Worm (Caenorhabditis elegans) whole organism, mixed stage, embryonic: ENCODE results near the gene snt-7.

ENCODE experiments used
- bed-3 ChIP-seq: fragments of 200-800 bp; sonication (Bioruptor generic); optimal IDR thresholded peaks from 3 replicates; lab custom pipeline; 2018; ENCODE audit warnings: mild to moderate bottlenecking, missing genetic modification characterization, moderate library complexity, missing compliant biosample characterization
- blmp-1 ChIP-seq: fragments of 150-350 bp; optimal IDR thresholded peaks from 2 replicates; lab custom pipeline; 2014; ENCODE audit warnings: missing biosample characterization, missing genetic modification characterization
- ceh-39 ChIP-seq: fragments of 150-350 bp; optimal IDR thresholded peaks from 2 replicates; lab custom pipeline; 2014; ENCODE audit warnings: missing biosample characterization, missing genetic modification characterization
- ceh-43 ChIP-seq: fragments of 200-800 bp; sonication (Bioruptor generic); optimal IDR thresholded peaks from 2 replicates; lab custom pipeline; 2018; ENCODE audit warnings: mild to moderate bottlenecking, missing genetic modification characterization, moderate library complexity, missing compliant biosample characterization
- ceh-83 ChIP-seq: fragments of 200-800 bp; sonication (Bioruptor generic); optimal IDR thresholded peaks from 2 replicates; lab custom pipeline; 2018; ENCODE audit warnings: mild to moderate bottlenecking, missing genetic modification characterization, missing compliant biosample characterization
- ces-1 ChIP-seq: fragments of 150-350 bp; optimal IDR thresholded peaks from 2 replicates; lab custom pipeline; 2014; ENCODE audit warnings: missing biosample characterization, missing genetic modification reagents, missing genetic modification characterization
- cnd-1 ChIP-seq: fragments of 200-800 bp; sonication (Bioruptor generic); optimal IDR thresholded peaks from 2 replicates; lab custom pipeline; 2018; ENCODE audit warnings: mild to moderate bottlenecking, missing genetic modification characterization, missing compliant biosample characterization
- drap-1 ChIP-seq: fragments of 200-800 bp; sonication (Bioruptor generic); optimal IDR thresholded peaks from 3 replicates; lab custom pipeline; 2018; ENCODE audit warnings: mild to moderate bottlenecking, missing genetic modification characterization, missing compliant biosample characterization
- elt-1 ChIP-seq: sonication (generic microtip); optimal IDR thresholded peaks from 2 replicates; lab custom pipeline; 2017; ENCODE audit warnings: missing genetic modification characterization, mild to moderate bottlenecking, missing compliant biosample characterization, antibody characterized with exemption, moderate library complexity, borderline replicate concordance; ENCODE audit not compliant: insufficient read depth
- elt-3 ChIP-seq: fragments of 150-350 bp; optimal IDR thresholded peaks from 2 replicates; lab custom pipeline; 2014; ENCODE audit warnings: missing biosample characterization, missing genetic modification characterization
- ham-2 ChIP-seq: fragments of 200-800 bp; sonication (Bioruptor generic); optimal IDR thresholded peaks from 2 replicates; lab custom pipeline; 2018; ENCODE audit warnings: mild to moderate bottlenecking, missing genetic modification characterization, missing compliant biosample characterization
- hlh-1 ChIP-seq: fragments of 150-350 bp; optimal IDR thresholded peaks from 2 replicates; lab custom pipeline; 2014; ENCODE audit warnings: missing biosample characterization, missing genetic modification reagents, missing genetic modification characterization
- lin-13 ChIP-seq: fragments of 150-350 bp; optimal IDR thresholded peaks from 2 replicates; lab custom pipeline; 2014; ENCODE audit warnings: missing biosample characterization, missing genetic modification characterization
- lin-32 ChIP-seq: fragments of 200-800 bp; sonication (Bioruptor generic); optimal IDR thresholded peaks from 2 replicates; lab custom pipeline; 2018; ENCODE audit warnings: mild to moderate bottlenecking, missing genetic modification characterization, missing compliant biosample characterization
- lsy-2 ChIP-seq: fragments of 150-350 bp; optimal IDR thresholded peaks from 2 replicates; lab custom pipeline; 2014; ENCODE audit warnings: missing biosample characterization, missing genetic modification characterization
- mab-5 ChIP-seq: fragments of 150-350 bp; optimal IDR thresholded peaks from 2 replicates; lab custom pipeline; 2014; ENCODE audit warnings: missing biosample characterization, missing genetic modification characterization
- mep-1 ChIP-seq: fragments of 150-350 bp; optimal IDR thresholded peaks from 2 replicates; lab custom pipeline; 2017; ENCODE audit warnings: missing biosample characterization, missing genetic modification reagents, missing genetic modification characterization, inconsistent platforms
- mls-2 ChIP-seq: sonication (generic microtip); optimal IDR thresholded peaks from 2 replicates; lab custom pipeline; 2016; ENCODE audit warnings: mild to moderate bottlenecking, missing genetic modification characterization, moderate library complexity, missing compliant biosample characterization
- nhr-12 ChIP-seq: fragments of 150-350 bp; optimal IDR thresholded peaks from 2 replicates; lab custom pipeline; 2014; ENCODE audit warnings: missing biosample characterization, missing genetic modification characterization
- nhr-2 ChIP-seq: fragments of 150-350 bp; optimal IDR thresholded peaks from 2 replicates; lab custom pipeline; 2014; ENCODE audit warnings: missing biosample characterization, missing genetic modification characterization
- nhr-237 ChIP-seq: fragments of 150-350 bp; optimal IDR thresholded peaks from 2 replicates; lab custom pipeline; 2014; ENCODE audit warnings: missing biosample characterization, missing genetic modification characterization
- nhr-28 ChIP-seq: fragments of 150-350 bp; optimal IDR thresholded peaks from 2 replicates; lab custom pipeline; 2014; ENCODE audit warnings: missing biosample characterization, missing genetic modification characterization
- nhr-76 ChIP-seq: sonication (generic microtip); optimal IDR thresholded peaks from 2 replicates; lab custom pipeline; 2017; ENCODE audit warnings: missing biosample characterization, missing genetic modification characterization
- pha-4 ChIP-seq: fragments of 150-350 bp; optimal IDR thresholded peaks from 2 replicates; lab custom pipeline; 2018; ENCODE audit warnings: missing biosample characterization, missing genetic modification reagents, missing genetic modification characterization
- sem-2 ChIP-seq: fragments of 200-800 bp; sonication (Bioruptor generic); optimal IDR thresholded peaks from 2 replicates; lab custom pipeline; 2018; ENCODE audit warnings: mild to moderate bottlenecking, missing genetic modification characterization, missing compliant biosample characterization
- sptf-1 ChIP-seq: sonication (generic microtip); optimal IDR thresholded peaks from 2 replicates; lab custom pipeline; 2017; ENCODE audit warnings: mild to moderate bottlenecking, missing genetic modification characterization, moderate library complexity, missing compliant biosample characterization
- unc-120 ChIP-seq: sonication (generic microtip); optimal IDR thresholded peaks from 2 replicates; lab custom pipeline; 2017; ENCODE audit warnings: missing genetic modification characterization, missing compliant biosample characterization; ENCODE audit not compliant: poor library complexity, severe bottlenecking
- unc-39 ChIP-seq: fragments of 150-350 bp; optimal IDR thresholded peaks from 2 replicates; lab custom pipeline; 2014; ENCODE audit warnings: missing biosample characterization, missing genetic modification characterization
- unc-62 ChIP-seq: fragments of 150-350 bp; optimal IDR thresholded peaks from 2 replicates; lab custom pipeline; 2014; ENCODE audit warnings: missing biosample characterization, missing genetic modification reagents, missing genetic modification characterization
- zip-8 ChIP-seq: fragments of 150-350 bp; optimal IDR thresholded peaks from 2 replicates; lab custom pipeline; 2014; ENCODE audit warnings: missing biosample characterization, missing genetic modification characterization
- ztf-11 ChIP-seq: fragments of 150-350 bp; optimal IDR thresholded peaks from 2 replicates; lab custom pipeline; 2014; ENCODE audit warnings: missing biosample characterization, missing genetic modification characterization

snt-7 gene

DNA sequence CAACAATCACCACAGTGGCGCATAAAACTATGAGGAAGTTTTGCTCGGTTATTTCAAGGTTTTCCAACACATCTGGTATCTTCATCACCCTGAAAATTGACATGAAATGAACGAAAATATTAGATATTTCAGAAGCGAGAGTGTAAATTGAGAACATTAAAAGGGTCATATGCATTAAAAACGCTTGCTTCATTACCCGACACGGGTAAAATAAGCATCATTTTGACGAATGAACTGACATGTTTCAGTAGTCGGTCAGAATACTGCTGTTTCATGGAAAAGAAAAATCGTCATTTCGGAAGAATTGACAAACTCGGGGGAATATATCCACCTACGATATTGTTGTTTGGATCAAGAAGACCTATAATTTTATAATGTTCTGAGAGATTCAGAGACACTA is at the start of gene snt-7:
TSS of gene snt-7 (minus strand) at position 101 of the 400 bp plus-strand sequence.
- no peak for TF ChIP-seq nhr-12 (tag; lab: Kevin White, UChicago)
- no peak for TF ChIP-seq ceh-39 (tag; lab: Kevin White, UChicago)

- TF ChIP-seq pha-4 (tag; lab: Kevin White, UChicago) (peak; percentile 2), mls-2 (no peak), mep-1 (peak; percentile 11), nhr-2 (tag; lab: Kevin White, UChicago) (peak; percentile 76)
Observed at ce11 chrX:15246595-15246994, 47.6 kb upstream of the snt-7 start.

DNA sequence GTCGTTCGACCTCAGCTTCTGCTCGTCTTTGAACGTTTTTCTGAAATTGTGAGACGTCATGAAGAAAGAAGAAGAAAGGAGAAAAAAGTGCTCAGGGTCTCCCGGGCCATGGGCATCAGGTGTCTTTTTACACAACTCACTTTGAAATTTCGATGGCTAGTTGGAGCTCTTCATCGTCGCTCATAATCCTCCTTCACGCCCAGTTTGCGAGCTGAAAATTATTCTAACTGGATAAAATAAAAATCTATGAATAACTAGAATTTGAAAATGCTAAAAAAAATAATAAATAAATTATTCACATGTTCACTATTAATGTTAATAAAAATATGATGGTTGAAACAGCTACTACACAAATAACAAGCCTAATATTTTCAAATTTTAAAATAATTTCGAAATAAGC is 47.2 kb upstream of the snt-7 start, which contains the start of gene piki-1:
TSS of gene piki-1 (minus strand) at position 218 of the 400 bp plus-strand sequence.
- no peak for TF ChIP-seq ztf-11
- no peak for TF ChIP-seq ceh-43
- TF ChIP-seq drap-1 (GFP tag; lab: Kevin White, UChicago) = no peak
- no peak for TF ChIP-seq ceh-83
- TF ChIP-seq unc-62 (GFP tag; lab: Kevin White, UChicago) = no peak
- TF ChIP-seq mab-5 (tag; lab: Kevin White, UChicago) = no peak
- peak; percentile 24 for TF ChIP-seq hlh-1 (tag; lab: Kevin White, UChicago)
- no peak for TF ChIP-seq lin-32 (GFP tag; lab: Kevin White, UChicago)

ce11 chrX:15242726-15243125 is 43.8 kb upstream of the snt-7 start:
- TF ChIP-seq lin-13 (tag; lab: Kevin White, UChicago) = no peak
- TF ChIP-seq pha-4 (tag; lab: Kevin White, UChicago) = no peak
- TF ChIP-seq ham-2 (GFP tag; lab: Kevin White, UChicago) = no peak
- TF ChIP-seq lsy-2 (tag; lab: Kevin White, UChicago) = no peak
- no peak for TF ChIP-seq unc-120 (tag; lab: Kevin White, UChicago)
- TF ChIP-seq sptf-1 = no peak
- no peak for TF ChIP-seq hlh-1 (tag; lab: Kevin White, UChicago)
- TF ChIP-seq zip-8 = no peak
- TF ChIP-seq nhr-237 (tag; lab: Kevin White, UChicago) = no peak
- no peak for TF ChIP-seq cnd-1 (tag; lab: Kevin White, UChicago)
- no peak for TF ChIP-seq sem-2 (GFP tag; lab: Kevin White, UChicago)
- TF ChIP-seq unc-62 (GFP tag; lab: Kevin White, UChicago) = no peak
- no peak for TF ChIP-seq mls-2
- no peak for TF ChIP-seq unc-39 (tag; lab: Kevin White, UChicago)
- no peak for TF ChIP-seq nhr-28 (tag; lab: Kevin White, UChicago)
- TF ChIP-seq nhr-76 (tag; lab: Kevin White, UChicago) = no peak
- no peak for TF ChIP-seq nhr-2 (tag; lab: Kevin White, UChicago)
- no peak for TF ChIP-seq ces-1 (GFP tag; lab: Kevin White, UChicago)
- TF ChIP-seq, all 35 proteins: peak for 0

ce11 chrX:15241169-15241568 is 42.2 kb upstream of the snt-7 start:
- TF ChIP-seq sem-2 (GFP tag; lab: Kevin White, UChicago) (no peak), elt-1 (tag; lab: Kevin White, UChicago) (no peak), unc-62 (GFP tag; lab: Kevin White, UChicago) (no peak), sptf-1 (no peak), elt-3 (no peak), unc-120 (tag; lab: Kevin White, UChicago) (no peak), mls-2 (no peak), unc-39 (tag; lab: Kevin White, UChicago) (no peak), bed-3 (no peak)

ce11 chrX:15236036-15236435 is 37.1 kb upstream of the snt-7 start:
- TF ChIP-seq bed-3 = no peak
- TF ChIP-seq nhr-2 (tag; lab: Kevin White, UChicago) = no peak
- no peak for TF ChIP-seq mep-1
- TF ChIP-seq sptf-1 = no peak
- no peak for TF ChIP-seq zip-8
- TF ChIP-seq cnd-1 (tag; lab: Kevin White, UChicago) = no peak
- TF ChIP-seq drap-1 (GFP tag; lab: Kevin White, UChicago) = peak; percentile 21
- no peak for TF ChIP-seq blmp-1 (tag; lab: Kevin White, UChicago)
- no peak for TF ChIP-seq mls-2
- TF ChIP-seq ceh-83 = peak; percentile 30
- no peak for TF ChIP-seq unc-39 (tag; lab: Kevin White, UChicago)
- TF ChIP-seq unc-120 (tag; lab: Kevin White, UChicago) = peak; percentile 26
- no peak for TF ChIP-seq nhr-76 (tag; lab: Kevin White, UChicago)
- TF ChIP-seq nhr-237 (tag; lab: Kevin White, UChicago) = no peak
- TF ChIP-seq elt-1 (tag; lab: Kevin White, UChicago) = no peak
